Fruit fly (Drosophila melanogaster): ENCODE results near the gene CG16820.

DNA sequence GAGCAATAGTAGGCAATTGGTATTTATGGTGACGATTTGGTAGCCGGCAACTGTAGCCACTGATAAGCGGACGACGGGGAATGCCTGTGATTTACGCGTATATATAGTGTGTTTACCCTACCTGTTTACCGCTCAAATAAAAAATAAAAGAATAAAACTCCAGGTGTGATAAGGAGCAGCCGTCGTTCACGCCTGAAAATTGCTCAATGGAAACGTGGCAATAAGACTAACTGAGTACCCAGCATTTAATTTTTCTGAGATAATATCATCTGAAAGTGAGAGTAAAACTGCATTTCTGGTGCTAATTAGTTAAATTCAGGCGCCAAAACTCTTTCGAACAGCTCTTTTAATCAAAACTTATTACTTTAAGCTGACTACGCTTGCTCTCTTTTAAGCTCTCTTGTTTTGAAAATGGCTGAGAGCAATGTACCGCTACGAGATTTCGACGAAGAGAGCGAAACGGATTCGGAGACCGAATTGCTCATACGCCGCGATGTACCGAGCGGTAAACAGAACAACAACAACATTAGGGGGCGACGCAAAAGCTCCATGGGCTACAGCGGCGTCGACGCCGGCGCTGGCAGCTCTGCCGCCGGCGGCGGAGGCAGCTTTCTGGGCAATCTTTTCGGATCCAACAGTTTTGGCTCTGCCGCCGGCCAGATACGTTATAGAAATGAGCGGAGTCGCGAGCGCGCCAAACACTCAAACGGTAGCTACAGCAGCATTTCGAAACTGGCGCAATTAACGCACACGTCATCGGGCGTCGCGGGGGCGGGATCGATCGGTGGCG is 44.4 kb downstream of the CG16820 start:
- no peak for TF ChIP-seq twi (tag; optimal IDR thresholded peaks at IDR 0.05)
- peak; percentile 55; the same call in 1 of the 2 replicates for TF ChIP-seq unc-4 (GFP tag; IDR thresholded peaks at IDR 0.05; ENCODE audit: partially characterized antibody)

Measured in whole organism, embryonic.